Fruit fly (Drosophila melanogaster): ENCODE measurements around the gene CG6415.

The CG6415 gene

DNA sequence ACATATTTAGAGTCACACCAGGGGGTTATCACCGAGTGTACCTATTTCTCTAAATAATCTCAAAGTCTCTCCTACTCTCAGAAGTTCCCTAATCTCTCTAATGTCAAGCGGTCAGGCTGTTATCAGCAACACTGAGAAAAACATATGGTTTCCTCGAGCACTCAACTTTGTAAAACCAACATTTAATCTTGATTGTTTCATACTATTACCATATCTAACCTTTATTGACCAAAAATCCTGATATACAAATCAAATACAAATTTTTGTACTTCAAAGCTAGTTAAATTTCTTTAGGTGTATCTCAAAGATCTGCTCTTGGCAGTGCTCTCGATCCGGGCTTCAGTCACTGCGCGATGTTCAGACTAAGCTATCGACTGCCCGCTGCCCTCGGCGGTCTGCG is at the start of gene CG6415:
CG6415 (plus strand) TSS at position 341 of the 400 bp plus-strand sequence.
- peak; percentile 76 for TF ChIP-seq Ets98B (GFP tag; IDR thresholded peaks at IDR 0.05)
- TF ChIP-seq CG8301 (tag; optimal IDR thresholded peaks at IDR 0.05) = peak; percentile 56
- peak; percentile 25 for TF ChIP-seq Pif1A (GFP tag; optimal IDR thresholded peaks at IDR 0.05)
- peak; percentile 82 for TF ChIP-seq CG4496 (GFP tag; IDR thresholded peaks at IDR 0.05)
- TF ChIP-seq CG14655 (GFP tag; optimal IDR thresholded peaks at IDR 0.05) = peak; percentile 58
- TF ChIP-seq CG32121 (GFP tag; IDR thresholded peaks at IDR 0.05) = peak; percentile 85
- no peak for TF ChIP-seq CG10348 (GFP tag; IDR thresholded peaks at IDR 0.05)
- TF ChIP-seq EcR (GFP tag; optimal IDR thresholded peaks at IDR 0.05) = no peak
- TF ChIP-seq rn (GFP tag; IDR thresholded peaks at IDR 0.05) = 0 out of 2 replicates have a peak, but pooled peaks have one; percentile 13
- peak; percentile 69 for TF ChIP-seq fd96Ca (GFP tag; IDR thresholded peaks at IDR 0.05)
- TF ChIP-seq CG12605 (GFP tag; IDR thresholded peaks at IDR 0.05) = peak; percentile 54; the same call in 1 of the 2 replicates

DNA sequence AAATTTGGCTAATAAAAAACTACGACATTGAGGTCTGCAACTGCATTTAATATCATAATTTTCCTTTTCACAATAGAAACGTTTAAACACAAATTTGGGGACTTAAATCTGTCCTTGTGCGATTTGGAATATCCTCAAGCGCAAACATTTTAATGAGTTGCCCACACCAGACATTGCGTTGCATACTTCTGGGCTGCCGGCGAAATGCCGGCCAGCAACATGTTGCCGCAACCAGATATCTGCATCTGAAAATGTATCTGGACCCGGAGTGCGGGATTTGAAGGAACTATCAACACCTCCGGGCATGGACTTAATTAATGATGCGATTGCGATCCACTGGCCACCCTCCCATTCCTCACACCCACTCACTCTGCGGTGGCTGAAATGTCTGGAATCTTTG is 48.9 kb upstream of the CG6415 start:
- no peak for TF ChIP-seq gl (tag; optimal IDR thresholded peaks at IDR 0.05)
- no peak for TF ChIP-seq CG17806 (tag; optimal IDR thresholded peaks at IDR 0.05)
- no peak for TF ChIP-seq CG34367 (tag; optimal IDR thresholded peaks at IDR 0.05)
- no peak for TF ChIP-seq Ets98B (GFP tag; IDR thresholded peaks at IDR 0.05)
- no peak for TF ChIP-seq CG15710 (tag; optimal IDR thresholded peaks at IDR 0.05)
- TF ChIP-seq CG9948 (tag; optimal IDR thresholded peaks at IDR 0.05) = no peak
- no peak for TF ChIP-seq CG13204 (GFP tag; optimal IDR thresholded peaks at IDR 0.05)
- TF ChIP-seq Snoo (tag; optimal IDR thresholded peaks at IDR 0.05) = no peak
- no peak for TF ChIP-seq CG12605 (GFP tag; IDR thresholded peaks at IDR 0.05)
- no peak for TF ChIP-seq CG8301 (tag; optimal IDR thresholded peaks at IDR 0.05)
- TF ChIP-seq CG32121 (GFP tag; IDR thresholded peaks at IDR 0.05) = no peak

DNA sequence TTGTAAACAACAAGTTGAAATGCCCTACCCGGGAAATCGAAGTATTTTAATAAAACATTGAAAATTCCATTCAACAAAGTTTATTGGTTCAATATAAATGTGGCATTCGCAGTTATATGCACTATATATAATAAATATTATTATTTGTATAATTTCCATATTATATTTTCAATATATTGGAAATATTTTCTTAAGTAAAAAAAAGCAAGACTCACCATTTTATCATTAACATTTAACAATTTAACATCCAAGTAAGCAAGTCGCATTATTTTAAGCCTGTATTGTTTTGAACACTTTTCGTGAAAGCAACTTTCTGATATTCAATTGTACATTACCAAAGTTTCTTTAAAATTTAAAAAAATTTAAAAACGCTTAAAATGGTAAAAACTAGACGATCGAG is 45.4 kb upstream of the CG6415 start, which contains the start of gene CG45690:
CG45690 (plus strand) TSS at position 301 of the 400 bp plus-strand sequence.
- no peak for TF ChIP-seq fd96Ca (GFP tag; IDR thresholded peaks at IDR 0.05)
- no peak for TF ChIP-seq CG8301 (tag; optimal IDR thresholded peaks at IDR 0.05)
- TF ChIP-seq gl (tag; optimal IDR thresholded peaks at IDR 0.05) = no peak

DNA sequence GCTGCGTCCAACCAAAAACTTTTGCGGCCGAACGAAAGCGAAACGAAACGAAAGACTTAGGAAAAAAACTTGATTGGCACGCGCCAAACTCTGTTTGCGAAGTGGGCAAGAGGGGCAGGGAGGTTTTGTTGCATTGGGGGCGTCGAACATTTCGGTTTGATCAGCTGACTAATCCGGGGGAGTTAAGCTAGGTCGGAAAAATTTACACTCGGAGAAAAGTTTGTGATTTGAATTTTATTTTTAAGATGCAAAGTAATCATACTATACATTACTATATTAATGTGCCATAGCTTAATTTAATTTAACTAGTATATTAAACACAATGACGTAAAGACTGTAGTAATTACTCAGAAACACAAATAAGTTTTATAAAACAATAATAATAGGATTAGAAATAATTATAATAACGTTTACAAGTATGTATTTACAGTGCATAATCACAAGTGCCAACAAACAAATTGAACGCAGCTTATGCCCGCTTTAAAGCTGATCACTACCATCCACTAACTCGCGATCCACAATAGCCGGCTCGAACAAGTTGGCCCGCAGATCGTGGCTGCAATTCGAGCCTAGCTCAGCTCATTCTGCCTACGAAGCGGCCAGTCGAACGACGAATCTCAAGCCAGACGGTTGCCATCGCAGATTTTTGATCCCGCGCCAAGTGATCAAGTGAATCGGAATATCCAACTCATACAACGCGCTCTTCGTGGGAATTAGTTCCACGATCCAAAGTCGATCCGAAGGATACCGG is 41.8 kb upstream of the CG6415 start, which contains the start of gene CG31871:
CG31871 (plus strand) TSS at position 592 of the 751 bp plus-strand sequence.
- TF ChIP-seq CG12605 (GFP tag; IDR thresholded peaks at IDR 0.05) (peak; percentile 83), D1 (tag; optimal IDR thresholded peaks at IDR 0.05) (peak; percentile 73), CG8301 (tag; optimal IDR thresholded peaks at IDR 0.05) (peak; percentile 90), CG9948 (tag; optimal IDR thresholded peaks at IDR 0.05) (peak; percentile 85), Pif1A (GFP tag; optimal IDR thresholded peaks at IDR 0.05) (no peak), CG13204 (GFP tag; optimal IDR thresholded peaks at IDR 0.05) (no peak), CG32121 (GFP tag; IDR thresholded peaks at IDR 0.05) (peak; percentile 89), Pif1B (GFP tag; optimal IDR thresholded peaks at IDR 0.05) (peak; percentile 33), fd96Ca (GFP tag; IDR thresholded peaks at IDR 0.05) (no peak), Ets98B (GFP tag; IDR thresholded peaks at IDR 0.05) (peak; percentile 75), CG8159 (tag; optimal IDR thresholded peaks at IDR 0.05) (peak; percentile 76), CG34367 (tag; optimal IDR thresholded peaks at IDR 0.05) (peak; percentile 65), CG10348 (GFP tag; IDR thresholded peaks at IDR 0.05) (peak; percentile 52; the same call in 1 of the 2 replicates), EcR (GFP tag; optimal IDR thresholded peaks at IDR 0.05) (no peak), CG15710 (tag; optimal IDR thresholded peaks at IDR 0.05) (peak; percentile 55), rn (GFP tag; IDR thresholded peaks at IDR 0.05) (peak; percentile 70), gl (tag; optimal IDR thresholded peaks at IDR 0.05) (no peak), Snoo (tag; optimal IDR thresholded peaks at IDR 0.05) (no peak), CG14655 (GFP tag; optimal IDR thresholded peaks at IDR 0.05) (peak; percentile 90), CG4496 (GFP tag; IDR thresholded peaks at IDR 0.05) (peak; percentile 82), CG17806 (tag; optimal IDR thresholded peaks at IDR 0.05) (peak; percentile 77)

DNA sequence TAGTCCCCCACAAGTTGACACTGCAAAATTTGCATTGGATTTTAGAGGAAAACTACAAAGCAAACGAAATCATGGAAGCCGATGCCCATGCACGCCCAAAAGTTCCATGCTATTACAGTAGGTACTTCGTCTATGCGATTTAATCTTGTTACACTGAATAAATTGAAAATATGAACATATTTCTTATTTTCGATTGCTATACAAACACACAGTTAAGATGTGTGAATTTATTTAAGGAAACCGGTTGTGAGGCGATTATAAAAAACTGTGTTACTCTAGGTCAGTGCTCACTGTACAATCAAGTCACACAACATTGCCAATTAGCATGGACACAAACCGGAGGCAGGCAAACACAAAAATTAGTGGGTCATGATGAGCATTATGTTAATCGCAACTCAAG is 37.8 kb upstream of the CG6415 start:
- TF ChIP-seq Ets98B (GFP tag; IDR thresholded peaks at IDR 0.05) (peak; percentile 90), Snoo (tag; optimal IDR thresholded peaks at IDR 0.05) (peak; percentile 37), EcR (GFP tag; optimal IDR thresholded peaks at IDR 0.05) (no peak), Pif1A (GFP tag; optimal IDR thresholded peaks at IDR 0.05) (peak; percentile 80), CG8301 (tag; optimal IDR thresholded peaks at IDR 0.05) (peak; percentile 75), Pif1B (GFP tag; optimal IDR thresholded peaks at IDR 0.05) (peak; percentile 75), CG32121 (GFP tag; IDR thresholded peaks at IDR 0.05) (peak; percentile 86), CG13204 (GFP tag; optimal IDR thresholded peaks at IDR 0.05) (no peak), CG15710 (tag; optimal IDR thresholded peaks at IDR 0.05) (peak; percentile 68), CG9948 (tag; optimal IDR thresholded peaks at IDR 0.05) (peak; percentile 68), rn (GFP tag; IDR thresholded peaks at IDR 0.05) (peak; percentile 64), D1 (tag; optimal IDR thresholded peaks at IDR 0.05) (no peak), gl (tag; optimal IDR thresholded peaks at IDR 0.05) (peak; percentile 25), CG17806 (tag; optimal IDR thresholded peaks at IDR 0.05) (peak; percentile 73), fd96Ca (GFP tag; IDR thresholded peaks at IDR 0.05) (peak; percentile 82; the same call in 2 of the 3 replicates), CG14655 (GFP tag; optimal IDR thresholded peaks at IDR 0.05) (peak; percentile 75), CG10348 (GFP tag; IDR thresholded peaks at IDR 0.05) (no peak), CG8159 (tag; optimal IDR thresholded peaks at IDR 0.05) (peak; percentile 69), CG34367 (tag; optimal IDR thresholded peaks at IDR 0.05) (peak; percentile 62), CG4496 (GFP tag; IDR thresholded peaks at IDR 0.05) (peak; percentile 86; the same call in 2 of the 3 replicates), CG12605 (GFP tag; IDR thresholded peaks at IDR 0.05) (peak; percentile 82)

Measured in whole organism, pupa.